Worm (Caenorhabditis elegans) whole organism, L4 larva: ENCODE data around the gene acr-8.

Experiments used
- aha-1 ChIP-seq: fragments of 150-350 bp; peaks from one replicate; lab custom pipeline; 2014; ENCODE audit warnings: missing biosample characterization, missing genetic modification characterization
- daf-8 ChIP-seq: fragments of 200-800 bp; sonication (Bioruptor generic); IDR thresholded peaks from 2 replicates; pipeline ENCODE4 v1.3.6; 2022; ENCODE audit warnings: missing genetic modification characterization, missing compliant biosample characterization
- egl-27 ChIP-seq: sonication (generic microtip); optimal IDR thresholded peaks from 3 replicates; lab custom pipeline; 2017; ENCODE audit warnings: missing biosample characterization, missing genetic modification reagents, missing genetic modification characterization
- fkh-10 ChIP-seq: fragments of 150-350 bp; optimal IDR thresholded peaks from 2 replicates; lab custom pipeline; 2014; ENCODE audit warnings: missing biosample characterization, missing genetic modification reagents, missing genetic modification characterization
- hlh-11 ChIP-seq: fragments of 200-800 bp; sonication (Bioruptor generic); optimal IDR thresholded peaks from 2 replicates; lab custom pipeline; 2018; ENCODE audit warnings: mild to moderate bottlenecking, missing genetic modification characterization, missing compliant biosample characterization
- jun-1 ChIP-seq: fragments of 150-350 bp; optimal IDR thresholded peaks from 2 replicates; lab custom pipeline; 2014; ENCODE audit warnings: missing biosample characterization, missing genetic modification reagents, missing genetic modification characterization
- nhr-237 ChIP-seq: sonication (generic microtip); optimal IDR thresholded peaks from 2 replicates; lab custom pipeline; 2017; ENCODE audit warnings: missing biosample characterization, missing genetic modification characterization
- nhr-28 ChIP-seq: fragments of 150-350 bp; optimal IDR thresholded peaks from 2 replicates; lab custom pipeline; 2014; ENCODE audit warnings: missing biosample characterization, missing genetic modification characterization
- pqm-1 ChIP-seq: sonication (generic microtip); optimal IDR thresholded peaks from 2 replicates; lab custom pipeline; 2017; ENCODE audit warnings: missing biosample characterization, missing genetic modification characterization
- snpc-4 ChIP-seq: fragments of 150-350 bp; optimal IDR thresholded peaks from 2 replicates; lab custom pipeline; 2014; ENCODE audit warnings: missing biosample characterization, missing genetic modification characterization
- unc-39 ChIP-seq: sonication (generic microtip); optimal IDR thresholded peaks from 2 replicates; lab custom pipeline; 2017; ENCODE audit warnings: missing biosample characterization, missing genetic modification characterization
- ztf-11 ChIP-seq: fragments of 150-350 bp; optimal IDR thresholded peaks from 2 replicates; lab custom pipeline; 2014; ENCODE audit warnings: missing biosample characterization, missing genetic modification characterization

ce11 chrX:10404051-10404450, 8.5 kb upstream of the acr-8 start:
- TF ChIP-seq hlh-11 (tag; lab: Kevin White, UChicago): no peak
- TF ChIP-seq fkh-10 (GFP tag; lab: Kevin White, UChicago): no peak
- TF ChIP-seq unc-39 (tag; lab: Kevin White, UChicago): no peak
- no peak for TF ChIP-seq daf-8
- no peak for TF ChIP-seq nhr-28 (tag; lab: Kevin White, UChicago)
- TF ChIP-seq egl-27 (tag; lab: Kevin White, UChicago): no peak
- no peak for TF ChIP-seq nhr-237 (tag; lab: Kevin White, UChicago)
- no peak for TF ChIP-seq jun-1 (tag; lab: Kevin White, UChicago)
- TF ChIP-seq snpc-4 (tag; lab: Kevin White, UChicago): no peak
- TF ChIP-seq ztf-11 (tag; lab: Kevin White, UChicago): no peak
- TF ChIP-seq pqm-1 (tag; lab: Kevin White, UChicago): no peak
- no peak for TF ChIP-seq aha-1 (tag; lab: Kevin White, UChicago)
